Fruit fly (Drosophila melanogaster): ENCODE measurements around the gene EndoA.

Gene EndoA

DNA sequence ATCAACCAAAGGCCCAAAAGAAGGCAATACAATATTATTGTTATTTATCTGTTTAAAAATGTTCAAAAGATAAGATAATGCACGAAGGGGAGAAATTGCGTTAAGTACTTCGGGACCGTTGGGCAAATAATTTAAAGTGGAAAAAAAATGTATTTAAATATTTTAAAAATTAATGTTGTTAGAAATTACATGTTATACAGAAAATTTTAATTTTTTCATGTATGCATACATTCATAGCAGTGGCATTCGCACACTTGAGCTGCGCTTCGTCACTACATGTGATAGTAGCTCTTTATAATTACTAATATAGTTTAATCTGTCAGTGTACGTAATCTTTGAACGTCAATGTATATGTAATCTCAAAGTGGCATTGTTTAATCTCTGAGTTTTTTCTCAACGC is 11.2 kb upstream of the EndoA start (continued):
- TF ChIP-seq ham (GFP tag; IDR thresholded peaks at IDR 0.05), result no peak; the same call in 1 of the 2 replicates
- TF ChIP-seq disco-r (GFP tag; optimal IDR thresholded peaks at IDR 0.05), result no peak
- TF ChIP-seq CG10654 (GFP tag; optimal IDR thresholded peaks at IDR 0.05), result no peak
- no peak; the same call in 1 of the 2 replicates for TF ChIP-seq ssp (GFP tag; IDR thresholded peaks at IDR 0.05)
- TF ChIP-seq ab (GFP tag; optimal IDR thresholded peaks at IDR 0.05), result no peak
- no peak for TF ChIP-seq CG2129 (GFP tag; IDR thresholded peaks at IDR 0.05; ENCODE audit: partially characterized antibody)
- no peak for TF ChIP-seq CG18764 (GFP tag; optimal IDR thresholded peaks at IDR 0.05)
- TF ChIP-seq pb (GFP tag; optimal IDR thresholded peaks at IDR 0.05), result no peak
- no peak for TF ChIP-seq HLH4C (GFP tag; IDR thresholded peaks at IDR 0.05; ENCODE audit: partially characterized antibody)
- TF ChIP-seq chinmo (GFP tag; IDR thresholded peaks at IDR 0.05; ENCODE audit: partially characterized antibody), result no peak
- TF ChIP-seq CG6654 (GFP tag; optimal IDR thresholded peaks at IDR 0.05), result no peak
- no peak for TF ChIP-seq CG10274 (GFP tag; optimal IDR thresholded peaks at IDR 0.05)
- no peak for TF ChIP-seq Jarid2 (GFP tag; optimal IDR thresholded peaks at IDR 0.05)
- TF ChIP-seq PHDP (tag; optimal IDR thresholded peaks at IDR 0.05), result no peak
- no peak for TF ChIP-seq CG9609 (GFP tag; optimal IDR thresholded peaks at IDR 0.05)
- TF ChIP-seq Dll (GFP tag; IDR thresholded peaks at IDR 0.05; ENCODE audit: partially characterized antibody), result no peak
- TF ChIP-seq zf30C (GFP tag; optimal IDR thresholded peaks at IDR 0.05), result no peak
- TF ChIP-seq zen2 (GFP tag; IDR thresholded peaks at IDR 0.05; ENCODE audit: partially characterized antibody), result no peak
- TF ChIP-seq pum (GFP tag; optimal IDR thresholded peaks at IDR 0.05), result no peak
- TF ChIP-seq al (GFP tag; IDR thresholded peaks at IDR 0.05), result peak; percentile 74
- no peak for TF ChIP-seq CG4820 (GFP tag; optimal IDR thresholded peaks at IDR 0.05)
- no peak for TF ChIP-seq CG3847 (GFP tag; IDR thresholded peaks at IDR 0.05)
- TF ChIP-seq cg (GFP tag; optimal IDR thresholded peaks at IDR 0.05), result no peak
- no peak for TF ChIP-seq Dad (GFP tag; optimal IDR thresholded peaks at IDR 0.05)
- TF ChIP-seq fu2 (GFP tag; optimal IDR thresholded peaks at IDR 0.05), result no peak
- no peak for TF ChIP-seq peb (GFP tag; IDR thresholded peaks at IDR 0.05)
- TF ChIP-seq dmrt99B (tag; optimal IDR thresholded peaks at IDR 0.05), result no peak
- TF ChIP-seq Ets65A (GFP tag), result no peak
- no peak for TF ChIP-seq fd64A (GFP tag; optimal IDR thresholded peaks at IDR 0.05)
- TF ChIP-seq CG18619 (GFP tag; optimal IDR thresholded peaks at IDR 0.05), result no peak
- TF ChIP-seq CG14710 (tag; optimal IDR thresholded peaks at IDR 0.05), result no peak
- TF ChIP-seq tx (GFP tag; optimal IDR thresholded peaks at IDR 0.05), result no peak
- no peak for TF ChIP-seq CG14860 (GFP tag; IDR thresholded peaks at IDR 0.05; ENCODE audit: partially characterized antibody)
- TF ChIP-seq CkIIα-i1 (GFP tag; IDR thresholded peaks at IDR 0.05), result no peak
- TF ChIP-seq zen (tag; optimal IDR thresholded peaks at IDR 0.05), result no peak
- no peak for TF ChIP-seq en (GFP tag; optimal IDR thresholded peaks at IDR 0.05)
- TF ChIP-seq dpn (GFP tag; optimal IDR thresholded peaks at IDR 0.05), result no peak
- no peak for TF ChIP-seq bab2 (GFP tag; optimal IDR thresholded peaks at IDR 0.05)
- no peak for TF ChIP-seq CG10565 (GFP tag; optimal IDR thresholded peaks at IDR 0.05)
- no peak for TF ChIP-seq CG1024 (GFP tag; IDR thresholded peaks at IDR 0.05)
- peak; percentile 18 for TF ChIP-seq D19B (GFP tag; optimal IDR thresholded peaks at IDR 0.05)
- peak; percentile 64 for TF ChIP-seq CG4730 (GFP tag; IDR thresholded peaks at IDR 0.05)
- no peak for TF ChIP-seq Dip2 (GFP tag; IDR thresholded peaks at IDR 0.05)
- TF ChIP-seq CG11398 (GFP tag; optimal IDR thresholded peaks at IDR 0.05), result no peak
- no peak for TF ChIP-seq ems (GFP tag; optimal IDR thresholded peaks at IDR 0.05)
- peak; percentile 58; the same call in 1 of the 3 replicates for TF ChIP-seq CG7357 (GFP tag; IDR thresholded peaks at IDR 0.05)
- no peak for TF ChIP-seq luna (GFP tag; optimal IDR thresholded peaks at IDR 0.05)
- peak; percentile 37 for TF ChIP-seq CG8924 (tag; optimal IDR thresholded peaks at IDR 0.05)
- TF ChIP-seq insv (GFP tag; optimal IDR thresholded peaks at IDR 0.05), result no peak
- TF ChIP-seq ranshi (GFP tag; IDR thresholded peaks at IDR 0.05), result peak; percentile 78; the same call in 1 of the 2 replicates
- no peak for TF ChIP-seq twi (tag; optimal IDR thresholded peaks at IDR 0.05)
- no peak for TF ChIP-seq jumu (GFP tag; optimal IDR thresholded peaks at IDR 0.05)

All from whole organism, embryonic.